Worm (Caenorhabditis elegans): ENCODE results near the gene F46H5.2.

The F46H5.2 gene

ce11 chrX:7244756-7245155, 20.7 kb upstream of the F46H5.2 start (continued):
- no peak for TF ChIP-seq Y95B8A.8 (GFP tag; IDR thresholded peaks at IDR 0.05)
- TF ChIP-seq ceh-91 (GFP tag; IDR thresholded peaks at IDR 0.05): no peak
- no peak for TF ChIP-seq attf-3 (GFP tag; conservative IDR thresholded peaks at IDR 0.05)
- peak; percentile 36 for TF ChIP-seq madf-10 (tag; optimal IDR thresholded peaks at IDR 0.05)
- TF ChIP-seq ztf-6 (GFP tag; IDR thresholded peaks at IDR 0.05): no peak
- no peak for TF ChIP-seq ztf-3 (GFP tag; optimal IDR thresholded peaks at IDR 0.05)
- TF ChIP-seq Y53G8AR.9 (GFP tag; conservative IDR thresholded peaks at IDR 0.05): 0 out of 2 replicates have a peak, but pooled peaks have one; percentile 35
- TF ChIP-seq F39B2.1 (GFP tag; IDR thresholded peaks at IDR 0.05): no peak
- no peak for TF ChIP-seq F52B5.7 (tag; optimal IDR thresholded peaks at IDR 0.05)
- TF ChIP-seq dpff-1 (tag; optimal IDR thresholded peaks at IDR 0.05): no peak
- TF ChIP-seq cebp-1 (GFP tag; IDR thresholded peaks at IDR 0.05): no peak; the same call in 1 of the 2 replicates
- TF ChIP-seq cebp-1 (tag; optimal IDR thresholded peaks at IDR 0.05): no peak
- no peak for TF ChIP-seq C06A6.2 (GFP tag; conservative IDR thresholded peaks at IDR 0.05)
- TF ChIP-seq F57A8.1 (GFP tag; optimal IDR thresholded peaks at IDR 0.05): no peak
- no peak for TF ChIP-seq nhr-120 (GFP tag; IDR thresholded peaks at IDR 0.05)
- TF ChIP-seq egl-44 (GFP tag; IDR thresholded peaks at IDR 0.05): no peak; the same call in 1 of the 2 replicates
- no peak for TF ChIP-seq bed-1 (GFP tag; IDR thresholded peaks at IDR 0.05)
- no peak for TF ChIP-seq hrde-1 (tag; optimal IDR thresholded peaks at IDR 0.05; ENCODE audit: borderline replicate concordance)
- no peak for TF ChIP-seq lsy-27 (tag; optimal IDR thresholded peaks at IDR 0.05; ENCODE audit: borderline replicate concordance, insufficient read depth)
- peak; percentile 9 for TF ChIP-seq lin-54 (GFP tag; optimal IDR thresholded peaks at IDR 0.05)
- no peak for TF ChIP-seq aptf-3 (GFP tag; IDR thresholded peaks at IDR 0.05)
- no peak for TF ChIP-seq lag-1 (GFP tag; IDR thresholded peaks at IDR 0.05)
- no peak for TF ChIP-seq sptf-2 (GFP tag; optimal IDR thresholded peaks at IDR 0.05)
- TF ChIP-seq ceh-58 (GFP tag; IDR thresholded peaks at IDR 0.05): no peak
- no peak for TF ChIP-seq unc-130 (GFP tag; optimal IDR thresholded peaks at IDR 0.05)
- TF ChIP-seq ceh-100 (GFP tag; IDR thresholded peaks at IDR 0.05): no peak
- no peak for TF ChIP-seq zfh-2 (GFP tag; conservative IDR thresholded peaks at IDR 0.05)
- TF ChIP-seq mes-4 (tag; optimal IDR thresholded peaks at IDR 0.05): no peak
- peak; percentile 3 for TF ChIP-seq ztf-22 (GFP tag; optimal IDR thresholded peaks at IDR 0.05)
- no peak for TF ChIP-seq madf-3 (GFP tag; IDR thresholded peaks at IDR 0.05)
- TF ChIP-seq lin-26 (GFP tag; IDR thresholded peaks at IDR 0.05): no peak
- TF ChIP-seq efl-1 (GFP tag; optimal IDR thresholded peaks at IDR 0.05): no peak
- no peak for TF ChIP-seq Y53F4B.3 (GFP tag; IDR thresholded peaks at IDR 0.05)
- TF ChIP-seq hmg-20 (GFP tag; IDR thresholded peaks at IDR 0.05): no peak
- no peak for TF ChIP-seq F22D6.2 (tag; optimal IDR thresholded peaks at IDR 0.05)
- TF ChIP-seq madf-6 (GFP tag; IDR thresholded peaks at IDR 0.05): no peak
- no peak for TF ChIP-seq F10E7.11 (tag; optimal IDR thresholded peaks at IDR 0.05)
- TF ChIP-seq C17E4.6 (GFP tag; IDR thresholded peaks at IDR 0.05): no peak
- TF ChIP-seq chd-7 (tag; optimal IDR thresholded peaks at IDR 0.05): peak; percentile 43
- TF ChIP-seq B0336.3 (GFP tag; IDR thresholded peaks at IDR 0.05): no peak
- TF ChIP-seq tlf-1 (GFP tag; optimal IDR thresholded peaks at IDR 0.05): peak; percentile 22
- TF ChIP-seq bed-2 (GFP tag; IDR thresholded peaks at IDR 0.05): no peak
- no peak for TF ChIP-seq mxl-1 (tag; optimal IDR thresholded peaks at IDR 0.05)
- no peak for TF ChIP-seq tbp1 (GFP tag; optimal IDR thresholded peaks at IDR 0.05)
- TF ChIP-seq athp-1 (tag; optimal IDR thresholded peaks at IDR 0.05): no peak
- no peak for TF ChIP-seq nfya-1 (tag; optimal IDR thresholded peaks at IDR 0.05; ENCODE audit: borderline replicate concordance, insufficient read depth)
- TF ChIP-seq gei-17 (GFP tag; optimal IDR thresholded peaks at IDR 0.05): no peak
- TF ChIP-seq ama-1 (optimal IDR thresholded peaks at IDR 0.05): no peak
- no peak for TF ChIP-seq ama-1 (GFP tag; optimal IDR thresholded peaks at IDR 0.05)
- TF ChIP-seq F49E8.2 (tag; optimal IDR thresholded peaks at IDR 0.05; ENCODE audit: insufficient read depth): no peak
- peak; percentile 52 for TF ChIP-seq atf-7 (tag; optimal IDR thresholded peaks at IDR 0.05)

Data from whole organism, young adult.